Fruit fly (Drosophila melanogaster) whole organism, embryonic: ENCODE results near the gene CG32102.

Source experiments
- Atf-2 ChIP-seq: fragments of 200-800 bp; sonication (Bioruptor generic); optimal IDR thresholded peaks from 2 replicates; lab custom pipeline; 2016; ENCODE audit warnings: missing biosample characterization, missing genetic modification characterization
- Bdp1 ChIP-seq: fragments of 200-800 bp; sonication (Bioruptor generic); optimal IDR thresholded peaks from 3 replicates; lab custom pipeline; 2016; ENCODE audit warnings: missing biosample characterization, missing genetic modification characterization
- CG10565 ChIP-seq: fragments of 200-800 bp; sonication (Bioruptor generic); optimal IDR thresholded peaks from 3 replicates; lab custom pipeline; 2016; ENCODE audit warnings: missing biosample characterization, mild to moderate bottlenecking, missing genetic modification characterization
- CG10979 ChIP-seq: fragments of 200-800 bp; sonication (Bioruptor generic); optimal IDR thresholded peaks from 2 replicates; lab custom pipeline; 2018; ENCODE audit warnings: missing biosample characterization, mild to moderate bottlenecking, missing genetic modification characterization, moderate library complexity
- CG11695 ChIP-seq: fragments of 200-800 bp; sonication (Bioruptor generic); IDR thresholded peaks from 3 replicates; pipeline ENCODE4 v1.3.6; 2022; ENCODE audit warnings: missing biosample characterization, missing genetic modification characterization
- CG12391 ChIP-seq: fragments of 200-800 bp; sonication (Bioruptor generic); optimal IDR thresholded peaks from 3 replicates; lab custom pipeline; 2018; ENCODE audit warnings: missing biosample characterization, mild to moderate bottlenecking, missing genetic modification characterization, moderate library complexity
- CG14965 ChIP-seq: fragments of 200-800 bp; sonication (Bioruptor generic); optimal IDR thresholded peaks from 2 replicates; lab custom pipeline; 2016; ENCODE audit warnings: missing biosample characterization, missing genetic modification characterization, borderline replicate concordance
- CG18011 ChIP-seq: fragments of 200-800 bp; sonication (Bioruptor generic); optimal IDR thresholded peaks from 2 replicates; lab custom pipeline; 2017; ENCODE audit warnings: missing biosample characterization, missing genetic modification characterization, mild to moderate bottlenecking, moderate library complexity, missing genotype
- CG2202 ChIP-seq: fragments of 200-800 bp; sonication (Bioruptor generic); optimal IDR thresholded peaks from 2 replicates; lab custom pipeline; 2018; ENCODE audit warnings: missing biosample characterization, mild to moderate bottlenecking, missing genetic modification characterization
- CG32772 ChIP-seq: fragments of 200-800 bp; sonication (Bioruptor generic); IDR thresholded peaks from 2 replicates; pipeline ENCODE4 v1.3.6; 2022; ENCODE audit warnings: missing biosample characterization, missing genetic modification characterization
- CG4424 ChIP-seq: fragments of 200-800 bp; sonication (Bioruptor generic); optimal IDR thresholded peaks from 3 replicates; lab custom pipeline; 2016; ENCODE audit warnings: missing biosample characterization, missing genetic modification characterization
- CG4730 ChIP-seq: fragments of 200-800 bp; sonication (Bioruptor generic); IDR thresholded peaks from 2 replicates; pipeline ENCODE4 v1.3.6; 2022; ENCODE audit warnings: missing biosample characterization, missing genetic modification characterization
- CG6683 ChIP-seq: fragments of 200-800 bp; sonication (Bioruptor generic); optimal IDR thresholded peaks from 2 replicates; lab custom pipeline; 2017; ENCODE audit warnings: missing biosample characterization, mild to moderate bottlenecking, missing genetic modification characterization, missing genetic modification reagents
- CG7786 ChIP-seq: fragments of 200-800 bp; sonication (Bioruptor generic); optimal IDR thresholded peaks from 2 replicates; lab custom pipeline; 2016; ENCODE audit warnings: missing biosample characterization, missing genetic modification characterization
- CG7839 ChIP-seq: fragments of 200-800 bp; sonication (Bioruptor generic); optimal IDR thresholded peaks from 3 replicates; lab custom pipeline; 2018; ENCODE audit warnings: missing biosample characterization, mild to moderate bottlenecking, missing genetic modification characterization, moderate library complexity
- CG9215 ChIP-seq: fragments of 200-800 bp; sonication (Bioruptor generic); IDR thresholded peaks from 2 replicates; pipeline ENCODE4 v1.3.6; 2022; ENCODE audit warnings: missing biosample characterization, missing genetic modification characterization
- CG9876 ChIP-seq: fragments of 200-800 bp; sonication (Bioruptor generic); optimal IDR thresholded peaks from 2 replicates; lab custom pipeline; 2016; ENCODE audit warnings: missing biosample characterization, missing genetic modification characterization
- Dip2 ChIP-seq: fragments of 200-800 bp; sonication (Bioruptor generic); IDR thresholded peaks from 2 replicates; pipeline ENCODE4 v1.3.6; 2022; ENCODE audit warnings: missing biosample characterization, missing genetic modification characterization
- Dp ChIP-seq: fragments of 200-800 bp; sonication (Bioruptor generic); optimal IDR thresholded peaks from 2 replicates; lab custom pipeline; 2018; ENCODE audit warnings: missing biosample characterization, mild to moderate bottlenecking, missing genetic modification characterization, moderate library complexity
- HmgZ ChIP-seq: fragments of 200-800 bp; sonication (Bioruptor generic); optimal IDR thresholded peaks from 2 replicates; lab custom pipeline; 2018; ENCODE audit warnings: missing biosample characterization, mild to moderate bottlenecking, missing genetic modification characterization
- Hr78 ChIP-seq, 2 experiments: fragments of 200-800 bp in 1 of 2; fragments of >200 bp in 1 of 2; sonication (Bioruptor generic) in 1 of 2; optimal IDR thresholded peaks; 2 replicates each; lab custom pipeline; 2017 to 2019; ENCODE audit warnings: missing biosample characterization in 2 of 2, missing genetic modification characterization in 2 of 2, mild to moderate bottlenecking in 1 of 2, moderate library complexity in 1 of 2
- MTF-1 ChIP-seq: fragments of 200-800 bp; sonication (Bioruptor generic); optimal IDR thresholded peaks from 2 replicates; lab custom pipeline; 2018; ENCODE audit warnings: missing biosample characterization, mild to moderate bottlenecking, missing genetic modification characterization, borderline replicate concordance
- Oaz ChIP-seq: fragments of 200-800 bp; sonication (Bioruptor generic); IDR thresholded peaks from 2 replicates; pipeline ENCODE4 v1.3.6; 2022; ENCODE audit warnings: missing biosample characterization, missing genetic modification characterization
- Ptx1 ChIP-seq: fragments of 200-800 bp; sonication (Bioruptor generic); IDR thresholded peaks from 2 replicates; pipeline ENCODE4 v1.3.6; 2022; ENCODE audit warnings: missing biosample characterization, missing genetic modification characterization
- Sin3A ChIP-seq: fragments of >200 bp; optimal IDR thresholded peaks from 2 replicates; lab custom pipeline; 2018
- Stat92E ChIP-seq, 3 experiments: fragments of >200 bp in 2 of 3; fragments of 200-800 bp in 1 of 3; sonication (Bioruptor generic) in 1 of 3; optimal IDR thresholded peaks; 2 replicates each; lab custom pipeline; 2017 to 2019; ENCODE audit warnings: missing biosample characterization in 3 of 3, missing genetic modification characterization in 3 of 3, mild to moderate bottlenecking in 1 of 3, moderate library complexity in 1 of 3
- aop ChIP-seq: fragments of 200-800 bp; sonication (Bioruptor generic); IDR thresholded peaks from 2 replicates; pipeline ENCODE4 v1.3.6; 2022; ENCODE audit warnings: missing biosample characterization, missing genetic modification characterization
- ap ChIP-seq: fragments of 200-800 bp; sonication (Bioruptor generic); IDR thresholded peaks from 2 replicates; pipeline ENCODE4 v1.3.6; 2022; ENCODE audit warnings: missing biosample characterization, missing genetic modification characterization
- cato ChIP-seq: fragments of 200-800 bp; sonication (Bioruptor generic); optimal IDR thresholded peaks from 2 replicates; lab custom pipeline; 2016; ENCODE audit warnings: missing biosample characterization, missing genetic modification characterization, borderline replicate concordance
- chif ChIP-seq, 2 experiments: fragments of 200-800 bp; sonication (Bioruptor generic); optimal IDR thresholded peaks; 3 replicates each; lab custom pipeline; 2016; ENCODE audit warnings: missing biosample characterization in 2 of 2, missing genetic modification characterization in 2 of 2
- chn ChIP-seq: fragments of 200-800 bp; sonication (Bioruptor generic); optimal IDR thresholded peaks from 2 replicates; lab custom pipeline; 2016; ENCODE audit warnings: missing biosample characterization, missing genetic modification characterization
- corto ChIP-seq: fragments of 200-800 bp; sonication (Bioruptor generic); optimal IDR thresholded peaks from 2 replicates; lab custom pipeline; 2016; ENCODE audit warnings: missing biosample characterization, mild to moderate bottlenecking, missing genetic modification characterization, moderate library complexity
- dmrt99B ChIP-seq: fragments of 200-800 bp; sonication (Bioruptor generic); optimal IDR thresholded peaks from 2 replicates; lab custom pipeline; 2018; ENCODE audit warnings: missing biosample characterization, mild to moderate bottlenecking, missing genetic modification characterization, moderate library complexity
- dpn ChIP-seq, 2 experiments: fragments of 200-800 bp; sonication (Bioruptor generic); optimal IDR thresholded peaks; 3 replicates each; lab custom pipeline; 2016; ENCODE audit warnings: missing biosample characterization in 2 of 2, missing genetic modification characterization in 2 of 2
- fd102C ChIP-seq: fragments of 200-800 bp; sonication (Bioruptor generic); optimal IDR thresholded peaks from 2 replicates; lab custom pipeline; 2018; ENCODE audit warnings: missing biosample characterization, mild to moderate bottlenecking, missing genetic modification characterization, moderate library complexity
- gce ChIP-seq: fragments of 200-800 bp; sonication (Bioruptor generic); IDR thresholded peaks from 3 replicates; pipeline ENCODE4 v1.3.6; 2022; ENCODE audit warnings: missing biosample characterization, missing genetic modification characterization
- kah ChIP-seq: fragments of 200-800 bp; sonication (Bioruptor generic); optimal IDR thresholded peaks from 2 replicates; lab custom pipeline; 2018; ENCODE audit warnings: missing biosample characterization, mild to moderate bottlenecking, missing genetic modification characterization
- ken ChIP-seq: fragments of 200-800 bp; sonication (Bioruptor generic); IDR thresholded peaks from 3 replicates; pipeline ENCODE4 v1.3.6; 2022; ENCODE audit warnings: missing biosample characterization, missing genetic modification characterization
- klu ChIP-seq: fragments of 200-800 bp; sonication (Bioruptor generic); IDR thresholded peaks from 2 replicates; pipeline ENCODE4 v1.3.6; 2022; ENCODE audit warnings: missing biosample characterization, missing genetic modification characterization
- maf-S ChIP-seq: fragments of 200-800 bp; sonication (Bioruptor generic); optimal IDR thresholded peaks from 2 replicates; lab custom pipeline; 2016; ENCODE audit warnings: missing biosample characterization, missing genetic modification characterization
- nerfin-2 ChIP-seq: fragments of 200-800 bp; sonication (Bioruptor generic); IDR thresholded peaks from 2 replicates; pipeline ENCODE4 v1.3.6; 2022; ENCODE audit warnings: missing biosample characterization, missing genetic modification characterization; ENCODE audit not compliant: partially characterized antibody
- pan ChIP-seq, 4 experiments: fragments of >200 bp in 3 of 4; fragments of 200-800 bp in 1 of 4; sonication (Bioruptor generic) in 1 of 4; optimal IDR thresholded peaks in 3 of 4; IDR thresholded peaks in 1 of 4; 2 replicates each; pipeline versions ENCODE4 v1.3.6 to Lab custom; 2017 to 2022; ENCODE audit warnings: missing biosample characterization in 2 of 4, missing genetic modification characterization in 2 of 4, mixed read lengths in 1 of 4
- peb ChIP-seq: fragments of 200-800 bp; sonication (Bioruptor generic); IDR thresholded peaks from 2 replicates; pipeline ENCODE4 v1.3.6; 2022; ENCODE audit warnings: missing biosample characterization, missing genetic modification characterization
- rib ChIP-seq: fragments of 200-800 bp; sonication (Bioruptor generic); IDR thresholded peaks from 2 replicates; pipeline ENCODE4 v1.3.6; 2022; ENCODE audit warnings: missing biosample characterization, missing genetic modification characterization
- schlank ChIP-seq: fragments of 200-800 bp; sonication (Bioruptor generic); optimal IDR thresholded peaks from 2 replicates; lab custom pipeline; 2018; ENCODE audit warnings: missing biosample characterization, mild to moderate bottlenecking, missing genetic modification characterization
- slbo ChIP-seq: fragments of 200-800 bp; sonication (Bioruptor generic); IDR thresholded peaks from 2 replicates; pipeline ENCODE4 v1.3.6; 2022; ENCODE audit warnings: missing biosample characterization, missing genetic modification characterization
- ssp ChIP-seq: fragments of 200-800 bp; sonication (Bioruptor generic); IDR thresholded peaks from 2 replicates; pipeline ENCODE4 v1.3.6; 2022; ENCODE audit warnings: missing biosample characterization, missing genetic modification characterization
- tio ChIP-seq: fragments of 200-800 bp; sonication (Bioruptor generic); optimal IDR thresholded peaks from 2 replicates; lab custom pipeline; 2017; ENCODE audit warnings: missing biosample characterization, missing genetic modification characterization, inconsistent platforms
- ttk ChIP-seq: fragments of 200-800 bp; sonication (Bioruptor generic); IDR thresholded peaks from 2 replicates; pipeline ENCODE4 v2.1.2; 2022; ENCODE audit warnings: missing biosample characterization, missing genetic modification characterization
- zf30C ChIP-seq: fragments of 200-800 bp; sonication (Bioruptor generic); optimal IDR thresholded peaks from 3 replicates; lab custom pipeline; 2018; ENCODE audit warnings: missing biosample characterization, mild to moderate bottlenecking, missing genetic modification characterization

CG32102 gene

DNA sequence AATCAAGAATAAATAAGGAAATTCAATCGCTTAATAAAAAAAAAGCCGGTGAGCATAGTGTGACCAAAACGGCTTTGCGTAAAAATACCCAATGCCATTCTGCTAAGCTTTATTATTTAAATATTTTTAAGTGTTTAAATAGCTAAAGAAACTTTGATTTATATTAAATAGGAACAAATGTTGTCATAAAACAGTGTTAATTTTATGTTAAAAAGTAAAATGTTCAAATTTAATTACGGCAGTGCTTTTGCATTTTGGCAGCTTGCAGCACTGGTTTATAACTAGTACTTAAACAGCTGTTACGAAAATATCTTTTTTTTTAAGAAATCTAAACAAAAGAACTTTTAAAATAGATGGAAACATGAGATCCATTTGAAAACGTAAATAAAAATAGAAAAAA lies 31.7 kb upstream of the CG32102 start, which contains the start of the genes CG10638 and CG10681 (continued):
- no peak for TF ChIP-seq corto (GFP tag; lab: Kevin White, UChicago)
- TF ChIP-seq Stat92E (GFP tag; optimal IDR thresholded peaks at IDR 0.05; lab: Kevin White, UChicago): no peak
- no peak; the same call in 2 of the 3 replicates for TF ChIP-seq CG11695 (GFP tag; lab: Robert Waterston, UW)
- TF ChIP-seq Hr78 (GFP tag; optimal IDR thresholded peaks at IDR 0.05; lab: Kevin White, UChicago): no peak
- peak; percentile 15 for TF ChIP-seq CG7839 (tag; lab: Kevin White, UChicago)
- TF ChIP-seq CG10565: no peak
- no peak for TF ChIP-seq CG9215 (GFP tag; lab: Robert Waterston, UW)
- no peak for TF ChIP-seq cato (GFP tag; lab: Kevin White, UChicago)
- TF ChIP-seq Bdp1 (GFP tag; lab: Kevin White, UChicago): no peak
- no peak; the same call in 1 of the 2 replicates for TF ChIP-seq CG4730
- peak; percentile 62 for TF ChIP-seq CG4424 (GFP tag; lab: Kevin White, UChicago)
- no peak for TF ChIP-seq aop (GFP tag; lab: Robert Waterston, UW)
- no peak for TF ChIP-seq pan (optimal IDR thresholded peaks at IDR 0.05; lab: Kevin White, UChicago)
- no peak for TF ChIP-seq pan (GFP tag; optimal IDR thresholded peaks at IDR 0.05 in 1 of 2, IDR thresholded peaks at IDR 0.05 in 1 of 2)
- TF ChIP-seq schlank (tag; lab: Kevin White, UChicago): no peak
- no peak for TF ChIP-seq rib (GFP tag; lab: Robert Waterston, UW)
- peak in 1 of 2 experiments; percentile 19 for TF ChIP-seq chif (GFP tag; optimal IDR thresholded peaks at IDR 0.05; lab: Kevin White, UChicago)
- 0 out of 2 replicates have a peak, but pooled peaks have one; percentile 16 for TF ChIP-seq Ptx1 (GFP tag; lab: Robert Waterston, UW)
- TF ChIP-seq CG9876 (GFP tag; lab: Kevin White, UChicago): no peak
- TF ChIP-seq CG6683: no peak
- TF ChIP-seq CG2202: peak; percentile 26
- peak; percentile 12 for TF ChIP-seq CG10979 (tag; lab: Kevin White, UChicago)
- no peak for TF ChIP-seq Atf-2
- TF ChIP-seq CG7786 (GFP tag; lab: Kevin White, UChicago): no peak
- no peak for TF ChIP-seq Sin3A
- TF ChIP-seq Dp (GFP tag; lab: Kevin White, UChicago): peak; percentile 49
- no peak for TF ChIP-seq peb (GFP tag; lab: Robert Waterston, UW)
- no peak; the same call in 2 of the 3 replicates for TF ChIP-seq ken
- no peak for TF ChIP-seq Oaz (GFP tag; lab: Robert Waterston, UW)
- TF ChIP-seq CG14965 (GFP tag; lab: Kevin White, UChicago): no peak
- peak; percentile 62 for TF ChIP-seq HmgZ (tag; lab: Kevin White, UChicago)
- TF ChIP-seq Dip2 (GFP tag; lab: Robert Waterston, UW): no peak
- TF ChIP-seq gce: no peak
- TF ChIP-seq ap (GFP tag; lab: Robert Waterston, UW): no peak
- TF ChIP-seq maf-S: no peak
- TF ChIP-seq tio (GFP tag; lab: Kevin White, UChicago): no peak
- TF ChIP-seq ttk (GFP tag; lab: Robert Waterston, UW): no peak
- peak; percentile 79 for TF ChIP-seq CG12391
- no peak for TF ChIP-seq kah (GFP tag; lab: Kevin White, UChicago)
- TF ChIP-seq nerfin-2 (GFP tag; lab: Robert Waterston, UW): no peak
- TF ChIP-seq fd102C: no peak
- TF ChIP-seq klu (GFP tag; lab: Robert Waterston, UW): no peak
- peak; percentile 53 for TF ChIP-seq CG32772 (GFP tag; lab: Robert Waterston, UW)
- TF ChIP-seq dmrt99B (tag; lab: Kevin White, UChicago): no peak
- TF ChIP-seq slbo: peak; percentile 24; the same call in 1 of the 2 replicates
- TF ChIP-seq zf30C (GFP tag; lab: Kevin White, UChicago): no peak
- TF ChIP-seq chn (GFP tag; lab: Kevin White, UChicago): peak; percentile 16
- TF ChIP-seq CG18011 (GFP tag; lab: Kevin White, UChicago): peak; percentile 30
- TF ChIP-seq MTF-1: no peak
- TF ChIP-seq ssp (GFP tag; lab: Robert Waterston, UW): no peak
- TF ChIP-seq dpn (GFP tag; optimal IDR thresholded peaks at IDR 0.05; lab: Kevin White, UChicago): peak in 1 of 2 experiments; percentile 50
